Worm (Caenorhabditis elegans) whole organism, L1 larva: ENCODE results near the gene srlf-1.

ENCODE experiments used
- C04F5.9 ChIP-seq: sonication (generic microtip); optimal IDR thresholded peaks from 2 replicates; lab custom pipeline; 2016; ENCODE audit warnings: missing genetic modification characterization, missing compliant biosample characterization
- C16A3.4 ChIP-seq: fragments of 150-350 bp; optimal IDR thresholded peaks from 2 replicates; lab custom pipeline; 2014; ENCODE audit warnings: missing biosample characterization, missing genetic modification characterization
- C34B4.2 ChIP-seq: sonication (generic microtip); optimal IDR thresholded peaks from 2 replicates; lab custom pipeline; 2017; ENCODE audit warnings: mild to moderate bottlenecking, missing genetic modification characterization, missing compliant biosample characterization
- F16B12.6 ChIP-seq: fragments of 150-350 bp; optimal IDR thresholded peaks from 2 replicates; lab custom pipeline; 2014; ENCODE audit warnings: missing biosample characterization, missing genetic modification characterization
- aha-1 ChIP-seq: fragments of 150-350 bp; optimal IDR thresholded peaks from 2 replicates; lab custom pipeline; 2014; ENCODE audit warnings: missing biosample characterization, missing genetic modification characterization
- alr-1 ChIP-seq: fragments of 200-800 bp; sonication (Bioruptor generic); optimal IDR thresholded peaks from 2 replicates; lab custom pipeline; 2018; ENCODE audit warnings: borderline replicate concordance, mild to moderate bottlenecking, missing genetic modification characterization, missing compliant biosample characterization
- aly-2 ChIP-seq: fragments of 150-350 bp; optimal IDR thresholded peaks from 2 replicates; lab custom pipeline; 2014; ENCODE audit warnings: missing biosample characterization, missing genetic modification characterization
- ama-1 ChIP-seq: fragments of 150-350 bp; optimal IDR thresholded peaks from 2 replicates; lab custom pipeline; 2014
- blmp-1 ChIP-seq: fragments of 150-350 bp; optimal IDR thresholded peaks from 2 replicates; lab custom pipeline; 2014; ENCODE audit warnings: missing biosample characterization, missing genetic modification characterization
- ceh-90 ChIP-seq: sonication (generic microtip); optimal IDR thresholded peaks from 2 replicates; lab custom pipeline; 2016; ENCODE audit warnings: missing genetic modification characterization, missing compliant biosample characterization
- dpl-1 ChIP-seq, 3 experiments: fragments of 150-350 bp in 2 of 3; sonication (generic microtip) in 1 of 3; optimal IDR thresholded peaks; 2 replicates each; lab custom pipeline; 2014 to 2017; ENCODE audit warnings: missing biosample characterization in 3 of 3, missing genetic modification characterization in 3 of 3, missing genetic modification reagents in 3 of 3
- efl-1 ChIP-seq, 4 experiments: fragments of 150-350 bp; optimal IDR thresholded peaks in 3 of 4; peaks in 1 of 4; 1 replicate in 1 of 4; 2 replicates in 3 of 4; lab custom pipeline; 2014; ENCODE audit warnings: missing biosample characterization in 2 of 4, missing genetic modification characterization in 2 of 4, missing genetic modification reagents in 2 of 4
- efl-3 ChIP-seq: fragments of 200-800 bp; sonication (Bioruptor generic); optimal IDR thresholded peaks from 2 replicates; lab custom pipeline; 2018; ENCODE audit warnings: mild to moderate bottlenecking, missing genetic modification characterization, missing compliant biosample characterization
- egl-13 ChIP-seq: sonication (generic microtip); optimal IDR thresholded peaks from 2 replicates; lab custom pipeline; 2016; ENCODE audit warnings: missing genotype, missing genetic modification reagents, missing genetic modification characterization, missing compliant biosample characterization
- elt-2 ChIP-seq: sonication (generic microtip); optimal IDR thresholded peaks from 2 replicates; lab custom pipeline; 2016; ENCODE audit warnings: missing genetic modification characterization, mild to moderate bottlenecking, inconsistent platforms, missing compliant biosample characterization, missing genetic modification reagents
- ets-5 ChIP-seq: fragments of 200-800 bp; sonication (Bioruptor generic); IDR thresholded peaks from 2 replicates; pipeline ENCODE4 v1.3.6; 2022; ENCODE audit warnings: missing genetic modification characterization, missing compliant biosample characterization
- fkh-10 ChIP-seq: sonication (generic microtip); optimal IDR thresholded peaks from 2 replicates; lab custom pipeline; 2017; ENCODE audit warnings: missing biosample characterization, missing genetic modification reagents, missing genetic modification characterization
- fos-1 ChIP-seq: fragments of 150-350 bp; optimal IDR thresholded peaks from 2 replicates; lab custom pipeline; 2014; ENCODE audit warnings: missing biosample characterization, missing genetic modification characterization
- hlh-17 ChIP-seq: fragments of 200-800 bp; sonication (Bioruptor generic); optimal IDR thresholded peaks from 2 replicates; lab custom pipeline; 2018; ENCODE audit warnings: missing genetic modification characterization, mild to moderate bottlenecking, missing compliant biosample characterization, moderate library complexity, borderline replicate concordance
- hpl-2 ChIP-seq: fragments of 150-350 bp; optimal IDR thresholded peaks from 2 replicates; lab custom pipeline; 2014; ENCODE audit warnings: missing biosample characterization, missing genetic modification reagents, missing genetic modification characterization
- irx-1 ChIP-seq: sonication (generic microtip); optimal IDR thresholded peaks from 2 replicates; lab custom pipeline; 2016; ENCODE audit warnings: missing genetic modification characterization, missing compliant biosample characterization
- isw-1 ChIP-seq: fragments of 200-800 bp; sonication (Bioruptor generic); IDR thresholded peaks from 2 replicates; pipeline ENCODE4 v1.3.6; 2022; ENCODE audit warnings: missing genetic modification characterization, missing compliant biosample characterization
- jun-1 ChIP-seq: fragments of 150-350 bp; optimal IDR thresholded peaks from 2 replicates; lab custom pipeline; 2014; ENCODE audit warnings: missing biosample characterization, missing genetic modification reagents, missing genetic modification characterization
- lin-13 ChIP-seq: fragments of 150-350 bp; optimal IDR thresholded peaks from 2 replicates; lab custom pipeline; 2014; ENCODE audit warnings: missing biosample characterization, missing genetic modification reagents, missing genetic modification characterization
- lin-15B ChIP-seq: fragments of 150-350 bp; sonication (generic microtip); optimal IDR thresholded peaks from 3 replicates; lab custom pipeline; 2014; ENCODE audit warnings: missing biosample characterization, missing genetic modification characterization
- lin-39 ChIP-seq: fragments of 150-350 bp; optimal IDR thresholded peaks from 2 replicates; lab custom pipeline; 2014; ENCODE audit warnings: missing biosample characterization, missing genetic modification reagents, missing genetic modification characterization
- lir-3 ChIP-seq: sonication (generic microtip); optimal IDR thresholded peaks from 2 replicates; lab custom pipeline; 2016; ENCODE audit warnings: mild to moderate bottlenecking, missing genetic modification characterization, moderate library complexity, missing compliant biosample characterization; ENCODE audit not compliant: poor library complexity
- lsy-2 ChIP-seq, 2 experiments: fragments of 150-350 bp; optimal IDR thresholded peaks; 2 replicates each; lab custom pipeline; 2014; ENCODE audit warnings: missing biosample characterization in 2 of 2, missing genetic modification characterization in 2 of 2
- mdl-1 ChIP-seq, 2 experiments: fragments of 150-350 bp; optimal IDR thresholded peaks; 2 replicates each; lab custom pipeline; 2014 to 2017; ENCODE audit warnings: missing biosample characterization in 2 of 2, missing genetic modification characterization in 2 of 2, inconsistent platforms in 1 of 2
- mef-2 ChIP-seq: fragments of 150-350 bp; optimal IDR thresholded peaks from 2 replicates; lab custom pipeline; 2014; ENCODE audit warnings: missing biosample characterization, missing genetic modification characterization
- nhr-12 ChIP-seq: sonication (generic microtip); optimal IDR thresholded peaks from 2 replicates; lab custom pipeline; 2017; ENCODE audit warnings: missing biosample characterization, missing genetic modification characterization
- nhr-20 ChIP-seq: sonication (generic microtip); optimal IDR thresholded peaks from 2 replicates; lab custom pipeline; 2016; ENCODE audit warnings: mild to moderate bottlenecking, missing genetic modification characterization, missing compliant biosample characterization
- nhr-28 ChIP-seq: fragments of 150-350 bp; optimal IDR thresholded peaks from 2 replicates; lab custom pipeline; 2014; ENCODE audit warnings: missing biosample characterization, missing genetic modification characterization
- nhr-47 ChIP-seq: sonication (generic microtip); optimal IDR thresholded peaks from 2 replicates; lab custom pipeline; 2016; ENCODE audit warnings: mild to moderate bottlenecking, missing genetic modification characterization, moderate library complexity, missing compliant biosample characterization
- nhr-71 ChIP-seq: sonication (generic microtip); optimal IDR thresholded peaks from 2 replicates; lab custom pipeline; 2016; ENCODE audit warnings: mild to moderate bottlenecking, missing genetic modification characterization, moderate library complexity, missing compliant biosample characterization
- nhr-76 ChIP-seq: sonication (generic microtip); optimal IDR thresholded peaks from 2 replicates; lab custom pipeline; 2017; ENCODE audit warnings: missing biosample characterization, missing genetic modification characterization
- nhr-85 ChIP-seq: sonication (generic microtip); peaks from one replicate; lab custom pipeline; 2016; ENCODE audit warnings: missing genetic modification characterization, inconsistent platforms, missing compliant biosample characterization
- pag-3 ChIP-seq: sonication (generic microtip); optimal IDR thresholded peaks from 2 replicates; lab custom pipeline; 2017; ENCODE audit warnings: missing genetic modification characterization, mild to moderate bottlenecking, missing compliant biosample characterization, antibody characterized with exemption, borderline replicate concordance; ENCODE audit not compliant: insufficient read depth
- pax-3 ChIP-seq: fragments of 200-800 bp; sonication (Bioruptor generic); optimal IDR thresholded peaks from 2 replicates; lab custom pipeline; 2018; ENCODE audit warnings: mild to moderate bottlenecking, missing genetic modification characterization, moderate library complexity, missing compliant biosample characterization
- pqm-1 ChIP-seq: sonication (generic microtip); optimal IDR thresholded peaks from 3 replicates; lab custom pipeline; 2017; ENCODE audit warnings: missing biosample characterization, missing genetic modification characterization
- skn-1 ChIP-seq: fragments of 150-350 bp; optimal IDR thresholded peaks from 2 replicates; lab custom pipeline; 2014; ENCODE audit warnings: missing biosample characterization, missing genetic modification characterization
- snpc-4 ChIP-seq: fragments of 150-350 bp; optimal IDR thresholded peaks from 2 replicates; lab custom pipeline; 2014; ENCODE audit warnings: missing biosample characterization, missing genetic modification characterization
- snu-23 ChIP-seq: sonication (generic microtip); optimal IDR thresholded peaks from 2 replicates; lab custom pipeline; 2016; ENCODE audit warnings: missing genetic modification characterization, missing compliant biosample characterization
- unc-62 ChIP-seq: fragments of 150-350 bp; optimal IDR thresholded peaks from 2 replicates; lab custom pipeline; 2014; ENCODE audit warnings: missing biosample characterization, missing genetic modification reagents, missing genetic modification characterization
- unc-86 ChIP-seq: sonication (generic microtip); optimal IDR thresholded peaks from 2 replicates; lab custom pipeline; 2016; ENCODE audit warnings: missing genetic modification characterization, missing compliant biosample characterization
- unc-98 ChIP-seq: fragments of 200-800 bp; sonication (Bioruptor generic); IDR thresholded peaks from 2 replicates; pipeline ENCODE4 v1.3.6; 2022; ENCODE audit warnings: missing genetic modification characterization, missing compliant biosample characterization
- vab-15 ChIP-seq: sonication (generic microtip); optimal IDR thresholded peaks from 2 replicates; lab custom pipeline; 2017; ENCODE audit warnings: missing genotype, mild to moderate bottlenecking, missing genetic modification characterization, missing compliant biosample characterization
- xbp-1 ChIP-seq: sonication (generic microtip); optimal IDR thresholded peaks from 2 replicates; lab custom pipeline; 2016; ENCODE audit warnings: missing genetic modification characterization, missing compliant biosample characterization
- zip-4 ChIP-seq: fragments of 200-800 bp; sonication (Bioruptor generic); optimal IDR thresholded peaks from 2 replicates; lab custom pipeline; 2018; ENCODE audit warnings: mild to moderate bottlenecking, missing genetic modification characterization, moderate library complexity, missing compliant biosample characterization
- ztf-11 ChIP-seq, 2 experiments: sonication (generic microtip); optimal IDR thresholded peaks; 2 replicates each; lab custom pipeline; 2016 to 2017; ENCODE audit warnings: missing genetic modification characterization in 2 of 2, missing biosample characterization in 1 of 2, missing compliant biosample characterization in 1 of 2

The srlf-1 gene

ce11 chrII:7808153-7808552 is 17.8 kb downstream of the srlf-1 start (continued):
- TF ChIP-seq snu-23 (peak; percentile 28), zip-4 (GFP tag; lab: Kevin White, UChicago) (no peak), C34B4.2 (tag; lab: Kevin White, UChicago) (no peak), alr-1 (no peak), unc-86 (tag; lab: Kevin White, UChicago) (no peak), dpl-1 (GFP tag; optimal IDR thresholded peaks at IDR 0.05; lab: Kevin White, UChicago) (no peak), mef-2 (tag; lab: Kevin White, UChicago) (no peak), pag-3 (tag; lab: Kevin White, UChicago) (no peak), vab-15 (no peak), lin-15B (tag; lab: Kevin White, UChicago) (no peak), C16A3.4 (tag; lab: Kevin White, UChicago) (no peak), aly-2 (tag; lab: Kevin White, UChicago) (no peak), aha-1 (tag; lab: Kevin White, UChicago) (no peak), efl-1 (optimal IDR thresholded peaks at IDR 0.05; lab: Kevin White, UChicago) (no peak), efl-1 (GFP tag; optimal IDR thresholded peaks at IDR 0.05 in 1 of 2; lab: Kevin White, UChicago) (peak in 1 of 2 experiments; percentile 91), elt-2 (tag; lab: Kevin White, UChicago) (no peak), nhr-12 (no peak), fos-1 (tag; lab: Kevin White, UChicago) (no peak), lir-3 (tag; lab: Kevin White, UChicago) (no peak), efl-3 (GFP tag; lab: Kevin White, UChicago) (no peak), pax-3 (tag; lab: Kevin White, UChicago) (no peak), unc-62 (GFP tag; lab: Kevin White, UChicago) (no peak), pqm-1 (tag; lab: Kevin White, UChicago) (no peak), egl-13 (tag; lab: Kevin White, UChicago) (no peak), nhr-76 (tag; lab: Kevin White, UChicago) (no peak), C04F5.9 (tag; lab: Kevin White, UChicago) (no peak), nhr-71 (tag; lab: Kevin White, UChicago) (peak; percentile 23), nhr-85 (peak; percentile 77), lin-39 (tag; lab: Kevin White, UChicago) (no peak), isw-1 (GFP tag; lab: Robert Waterston, UW) (no peak), lsy-2 (tag; optimal IDR thresholded peaks at IDR 0.05; lab: Kevin White, UChicago) (no peak), ztf-11 (tag; optimal IDR thresholded peaks at IDR 0.05; lab: Kevin White, UChicago) (no peak), irx-1 (tag; lab: Kevin White, UChicago) (peak; percentile 12), ceh-90 (no peak), unc-98 (GFP tag; lab: Robert Waterston, UW) (no peak), nhr-47 (tag; lab: Kevin White, UChicago) (no peak)

ce11 chrII:7808950-7809349 is 18.6 kb downstream of the srlf-1 start:
- no peak for TF ChIP-seq hpl-2 (GFP tag; lab: Kevin White, UChicago)
- TF ChIP-seq nhr-20 (tag; lab: Kevin White, UChicago), result peak; percentile 52
- TF ChIP-seq unc-62 (GFP tag; lab: Kevin White, UChicago), result no peak
- TF ChIP-seq ama-1, result no peak
- no peak for TF ChIP-seq fos-1 (tag; lab: Kevin White, UChicago)
- TF ChIP-seq blmp-1 (tag; lab: Kevin White, UChicago), result peak; percentile 57
- peak in 1 of 2 experiments; percentile 13 for TF ChIP-seq efl-1 (optimal IDR thresholded peaks at IDR 0.05; lab: Kevin White, UChicago)
- TF ChIP-seq efl-1 (GFP tag; optimal IDR thresholded peaks at IDR 0.05 in 1 of 2; lab: Kevin White, UChicago), result peak in 1 of 2 experiments; percentile 94
- peak; percentile 86 for TF ChIP-seq nhr-85
- no peak for TF ChIP-seq nhr-76 (tag; lab: Kevin White, UChicago)
- TF ChIP-seq vab-15, result no peak
- TF ChIP-seq F16B12.6 (tag; lab: Kevin White, UChicago), result no peak
- TF ChIP-seq jun-1 (tag; lab: Kevin White, UChicago), result no peak
- no peak for TF ChIP-seq ets-5 (GFP tag; lab: Robert Waterston, UW)
- no peak for TF ChIP-seq hlh-17 (GFP tag; lab: Kevin White, UChicago)
- no peak for TF ChIP-seq nhr-28 (tag; lab: Kevin White, UChicago)
- no peak for TF ChIP-seq nhr-12
- no peak for TF ChIP-seq xbp-1 (tag; lab: Kevin White, UChicago)
- no peak for TF ChIP-seq isw-1 (GFP tag; lab: Robert Waterston, UW)
- TF ChIP-seq lir-3 (tag; lab: Kevin White, UChicago), result no peak
- no peak for TF ChIP-seq fkh-10
- TF ChIP-seq dpl-1 (GFP tag; optimal IDR thresholded peaks at IDR 0.05; lab: Kevin White, UChicago), result no peak
- no peak for TF ChIP-seq efl-3 (GFP tag; lab: Kevin White, UChicago)
- no peak for TF ChIP-seq zip-4 (GFP tag; lab: Kevin White, UChicago)
- TF ChIP-seq mdl-1 (tag; optimal IDR thresholded peaks at IDR 0.05; lab: Kevin White, UChicago), result peak in 1 of 2 experiments; percentile 39
- no peak for TF ChIP-seq lin-13 (GFP tag; lab: Kevin White, UChicago)
- peak; percentile 13 for TF ChIP-seq irx-1 (tag; lab: Kevin White, UChicago)
- no peak for TF ChIP-seq skn-1 (tag; lab: Kevin White, UChicago)
- TF ChIP-seq snpc-4 (tag; lab: Kevin White, UChicago), result no peak
- peak; percentile 38 for TF ChIP-seq pqm-1 (tag; lab: Kevin White, UChicago)
